Worm (Caenorhabditis elegans): ENCODE results near the gene cut-6.

DNA sequence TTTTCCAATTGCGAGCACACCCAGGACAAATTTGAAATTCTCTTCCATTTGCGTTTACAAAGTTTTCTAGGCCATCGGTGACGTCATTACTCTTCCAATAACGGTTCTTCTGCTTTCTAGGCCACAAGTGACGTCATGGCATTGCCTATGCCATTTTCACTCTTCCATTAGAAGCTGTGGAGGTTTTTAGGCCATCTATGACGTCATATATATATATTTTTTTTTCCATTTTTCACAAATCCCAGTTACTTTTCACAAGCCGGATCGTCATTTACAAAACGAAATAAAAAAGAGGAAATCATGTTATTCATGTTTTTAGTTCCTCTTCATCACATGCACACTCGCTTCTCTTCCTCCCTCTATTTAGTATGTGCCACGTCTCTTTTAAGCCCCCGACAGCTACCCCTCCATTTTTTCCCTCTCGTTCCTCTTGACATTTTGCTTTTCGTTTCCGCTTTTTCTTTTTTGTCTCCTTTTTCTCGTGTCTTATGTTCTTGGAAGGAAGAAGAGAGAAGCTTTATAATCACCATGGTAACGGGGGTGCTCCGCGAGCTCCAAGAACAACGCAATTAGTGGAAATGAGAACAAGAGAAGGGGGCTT, 8.2 kb upstream of the cut-6 start:
- TF ChIP-seq ceh-9 (tag; optimal IDR thresholded peaks at IDR 0.05) (no peak), ZK546.5 (tag; optimal IDR thresholded peaks at IDR 0.05) (no peak)
